Worm (Caenorhabditis elegans): Measurements from ENCODE around the gene nsy-7.

DNA sequence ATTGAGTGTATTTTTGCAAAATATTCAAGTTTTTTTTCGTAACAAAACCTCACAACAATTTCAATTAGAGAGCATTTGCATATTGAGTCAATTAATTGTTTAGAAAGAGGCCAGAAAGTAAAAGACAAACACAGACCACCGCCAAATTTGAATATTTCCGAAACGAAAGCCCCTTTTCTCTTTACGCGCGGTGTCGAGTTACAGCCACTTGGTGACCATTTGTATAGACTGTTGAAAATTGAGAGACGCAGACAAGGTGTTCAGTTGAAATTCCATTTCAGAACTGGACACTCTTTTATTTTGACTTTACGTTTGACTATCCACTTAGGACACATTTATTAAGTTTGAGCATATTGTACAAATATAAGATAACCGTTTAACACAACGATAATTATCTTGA, 38.4 kb downstream of the nsy-7 start:
- no peak for TF ChIP-seq nhr-25 (tag; optimal IDR thresholded peaks at IDR 0.05)
- TF ChIP-seq nhr-11 (tag; optimal IDR thresholded peaks at IDR 0.05) = no peak
- TF ChIP-seq lin-39 (tag; optimal IDR thresholded peaks at IDR 0.05) = no peak
- TF ChIP-seq nhr-237 (tag; optimal IDR thresholded peaks at IDR 0.05) = no peak
- TF ChIP-seq F13H6.1 (tag; optimal IDR thresholded peaks at IDR 0.05) = no peak
- TF ChIP-seq nhr-77 (tag; optimal IDR thresholded peaks at IDR 0.05) = no peak
- no peak for TF ChIP-seq nhr-10 (tag; optimal IDR thresholded peaks at IDR 0.05)
- TF ChIP-seq unc-39 (tag; optimal IDR thresholded peaks at IDR 0.05) = no peak
- no peak for TF ChIP-seq ztf-11 (tag; optimal IDR thresholded peaks at IDR 0.05)
- no peak for TF ChIP-seq unc-62 (GFP tag; optimal IDR thresholded peaks at IDR 0.05)
- no peak for TF ChIP-seq snpc-4 (tag; optimal IDR thresholded peaks at IDR 0.05)
- TF ChIP-seq sma-9 (GFP tag; optimal IDR thresholded peaks at IDR 0.05) = no peak
- TF ChIP-seq sma-9 (tag; optimal IDR thresholded peaks at IDR 0.05) = no peak
- TF ChIP-seq ztf-4 (tag; optimal IDR thresholded peaks at IDR 0.05) = no peak
- no peak for TF ChIP-seq ZK546.5 (tag; optimal IDR thresholded peaks at IDR 0.05)
